Fruit fly (Drosophila melanogaster): ENCODE data around the gene Naa30A.
A peak's percentile ranks its signal among the peaks of the same experiment; 100 is the strongest.

Naa30A gene

DNA sequence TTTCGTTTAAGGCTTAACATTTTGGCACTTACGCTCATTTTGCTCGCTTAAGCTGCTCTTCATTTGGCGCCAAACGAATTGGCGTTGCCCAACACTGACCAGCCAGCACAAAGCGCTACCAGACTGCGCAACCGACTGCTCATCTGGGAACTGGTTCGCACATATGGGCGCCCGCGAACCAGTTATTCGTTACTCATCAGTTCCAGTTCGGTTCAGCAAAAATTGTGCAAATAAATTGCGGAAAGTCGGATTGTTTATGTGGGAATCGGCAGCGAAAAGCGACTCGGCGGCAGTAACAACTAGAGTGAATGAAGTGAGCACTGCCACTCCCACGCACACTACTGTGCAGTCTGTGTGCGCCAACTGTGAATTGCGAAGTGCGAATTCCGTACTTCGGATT lies 51.0 kb downstream of the Naa30A start, which contains the start of gene Rilpl (continued):
- TF ChIP-seq Gug (GFP tag; IDR thresholded peaks at IDR 0.05), result no peak
- no peak for TF ChIP-seq Sox102F (GFP tag; optimal IDR thresholded peaks at IDR 0.05)
- no peak for TF ChIP-seq CG32767 (GFP tag; IDR thresholded peaks at IDR 0.05)
- TF ChIP-seq z (GFP tag; IDR thresholded peaks at IDR 0.05), result no peak
- TF ChIP-seq dm (GFP tag; optimal IDR thresholded peaks at IDR 0.05), result peak; percentile 29
- TF ChIP-seq CG5953 (GFP tag; IDR thresholded peaks at IDR 0.05), result no peak
- TF ChIP-seq CG31224 (GFP tag; IDR thresholded peaks at IDR 0.05), result no peak
- TF ChIP-seq CG6854 (GFP tag; optimal IDR thresholded peaks at IDR 0.05), result no peak
- no peak for TF ChIP-seq CG12299 (tag; optimal IDR thresholded peaks at IDR 0.05)
- TF ChIP-seq NK7.1 (GFP tag; optimal IDR thresholded peaks at IDR 0.05), result no peak
- TF ChIP-seq schlank (tag; optimal IDR thresholded peaks at IDR 0.05), result no peak
- peak; percentile 60 for TF ChIP-seq HmgZ (tag; optimal IDR thresholded peaks at IDR 0.05)
- no peak for TF ChIP-seq Doc3 (GFP tag; IDR thresholded peaks at IDR 0.05; ENCODE audit: partially characterized antibody)
- TF ChIP-seq CG42726 (GFP tag; IDR thresholded peaks at IDR 0.05; ENCODE audit: partially characterized antibody), result 0 out of 2 replicates have a peak, but pooled peaks have one; percentile 23
- peak; percentile 30 for TF ChIP-seq tin (GFP tag; optimal IDR thresholded peaks at IDR 0.05)
- no peak for TF ChIP-seq CG11398 (GFP tag; optimal IDR thresholded peaks at IDR 0.05)
- TF ChIP-seq CG9817 (tag; optimal IDR thresholded peaks at IDR 0.05), result no peak
- peak; percentile 26 for TF ChIP-seq gfzf (GFP tag; optimal IDR thresholded peaks at IDR 0.05)
- no peak for TF ChIP-seq Hr3 (GFP tag; optimal IDR thresholded peaks at IDR 0.05)
- TF ChIP-seq chn (GFP tag; optimal IDR thresholded peaks at IDR 0.05), result no peak
- peak; percentile 46; the same call in 1 of the 3 replicates for TF ChIP-seq CG16813 (GFP tag; IDR thresholded peaks at IDR 0.05; ENCODE audit: partially characterized antibody)
- peak; percentile 40 for TF ChIP-seq Sry-δ (GFP tag; optimal IDR thresholded peaks at IDR 0.05)
- TF ChIP-seq Ssrp (tag; optimal IDR thresholded peaks at IDR 0.05), result no peak
- no peak for TF ChIP-seq bigmax (GFP tag; optimal IDR thresholded peaks at IDR 0.05)
- TF ChIP-seq CG7271 (tag; optimal IDR thresholded peaks at IDR 0.05), result no peak
- no peak for TF ChIP-seq HLH54F (GFP tag; optimal IDR thresholded peaks at IDR 0.05)
- no peak for TF ChIP-seq bcd (GFP tag; optimal IDR thresholded peaks at IDR 0.05)
- peak; percentile 63 for TF ChIP-seq Ets97D (GFP tag; optimal IDR thresholded peaks at IDR 0.05)
- peak; percentile 1 for TF ChIP-seq ewg (GFP tag; optimal IDR thresholded peaks at IDR 0.05)
- no peak for TF ChIP-seq pum (GFP tag; optimal IDR thresholded peaks at IDR 0.05)
- no peak for TF ChIP-seq Xrp1 (GFP tag; IDR thresholded peaks at IDR 0.05)
- no peak for TF ChIP-seq Six4 (GFP tag; optimal IDR thresholded peaks at IDR 0.05)
- no peak for TF ChIP-seq CG11696 (GFP tag; IDR thresholded peaks at IDR 0.05)
- no peak for TF ChIP-seq Sin3A (optimal IDR thresholded peaks at IDR 0.05)
- TF ChIP-seq org-1 (GFP tag; optimal IDR thresholded peaks at IDR 0.05), result no peak
- peak in 1 of 2 experiments; percentile 50 for TF ChIP-seq dpn (GFP tag; optimal IDR thresholded peaks at IDR 0.05)
- TF ChIP-seq pb (GFP tag; optimal IDR thresholded peaks at IDR 0.05), result no peak
- TF ChIP-seq tx (GFP tag; optimal IDR thresholded peaks at IDR 0.05), result no peak
- no peak for TF ChIP-seq CG31441 (GFP tag; IDR thresholded peaks at IDR 0.05)
- TF ChIP-seq psq (GFP tag; optimal IDR thresholded peaks at IDR 0.05), result no peak
- no peak for TF ChIP-seq tio (GFP tag; optimal IDR thresholded peaks at IDR 0.05)
- no peak for TF ChIP-seq dmrt11E (tag; optimal IDR thresholded peaks at IDR 0.05)
- TF ChIP-seq CG10267 (tag; optimal IDR thresholded peaks at IDR 0.05), result peak; percentile 95
- TF ChIP-seq gt (GFP tag; IDR thresholded peaks at IDR 0.05), result no peak
- TF ChIP-seq az2 (GFP tag; optimal IDR thresholded peaks at IDR 0.05), result no peak
- TF ChIP-seq Fer2 (tag; optimal IDR thresholded peaks at IDR 0.05), result no peak
- TF ChIP-seq CG7745 (tag; optimal IDR thresholded peaks at IDR 0.05), result no peak
- no peak for TF ChIP-seq eve (GFP tag; optimal IDR thresholded peaks at IDR 0.05)
- TF ChIP-seq CG17328 (GFP tag; IDR thresholded peaks at IDR 0.05), result no peak
- no peak for TF ChIP-seq pan (optimal IDR thresholded peaks at IDR 0.05)
- peak in 1 of 2 experiments; percentile 34 for TF ChIP-seq pan (GFP tag; optimal IDR thresholded peaks at IDR 0.05 in 1 of 2, IDR thresholded peaks at IDR 0.05 in 1 of 2)
- TF ChIP-seq Usf (GFP tag; optimal IDR thresholded peaks at IDR 0.05), result no peak
- peak; percentile 50; the same call in 1 of the 2 replicates for TF ChIP-seq sob (GFP tag; IDR thresholded peaks at IDR 0.05)

Data from whole organism, embryonic.